Worm (Caenorhabditis elegans) whole organism, young adult: Measurements from ENCODE around the gene H01M10.1.

Source experiments
- B0019.2 ChIP-seq: fragments of 200-800 bp; sonication (Bioruptor generic); conservative IDR thresholded peaks from 2 replicates; pipeline ENCODE4 v1.3.6; 2022; ENCODE audit warnings: missing genetic modification reagents, missing genetic modification characterization, missing compliant biosample characterization
- F49E8.2 ChIP-seq: sonication (generic microtip); optimal IDR thresholded peaks from 3 replicates; lab custom pipeline; 2017; ENCODE audit warnings: missing genetic modification characterization, mild to moderate bottlenecking, missing compliant biosample characterization, antibody characterized with exemption, moderate library complexity; ENCODE audit not compliant: insufficient read depth
- ZK185.1 ChIP-seq: sonication (generic microtip); optimal IDR thresholded peaks from 2 replicates; lab custom pipeline; 2016; ENCODE audit warnings: mild to moderate bottlenecking, missing genetic modification characterization, missing compliant biosample characterization; ENCODE audit not compliant: poor library complexity, severe bottlenecking
- ama-1 ChIP-seq, 3 experiments: fragments of 150-350 bp in 1 of 3; sonication (generic microtip) in 2 of 3; optimal IDR thresholded peaks; 2 replicates each; lab custom pipeline; 2014 to 2018; ENCODE audit warnings: missing biosample characterization in 2 of 3, missing genetic modification characterization in 2 of 3, missing genetic modification reagents in 2 of 3
- athp-1 ChIP-seq: sonication (generic microtip); optimal IDR thresholded peaks from 2 replicates; lab custom pipeline; 2017; ENCODE audit warnings: mild to moderate bottlenecking, missing genetic modification characterization, missing compliant biosample characterization
- ceh-100 ChIP-seq: fragments of 200-800 bp; sonication (Bioruptor generic); IDR thresholded peaks from 2 replicates; pipeline ENCODE4 v1.3.6; 2022; ENCODE audit warnings: missing genetic modification reagents, missing genetic modification characterization, missing compliant biosample characterization
- ceh-40 ChIP-seq: fragments of 200-800 bp; sonication (Bioruptor generic); IDR thresholded peaks from 2 replicates; pipeline ENCODE4 v1.3.6; 2022; ENCODE audit warnings: missing genetic modification characterization, missing compliant biosample characterization
- chd-7 ChIP-seq: sonication (generic microtip); optimal IDR thresholded peaks from 2 replicates; lab custom pipeline; 2016; ENCODE audit warnings: mild to moderate bottlenecking, missing genetic modification characterization, moderate library complexity, missing compliant biosample characterization
- egl-18 ChIP-seq: fragments of 200-800 bp; sonication (Bioruptor generic); IDR thresholded peaks from 2 replicates; pipeline ENCODE4 v1.3.6; 2022; ENCODE audit warnings: missing genetic modification reagents, missing genetic modification characterization, missing compliant biosample characterization
- ets-4 ChIP-seq: fragments of 200-800 bp; sonication (Bioruptor generic); optimal IDR thresholded peaks from 2 replicates; lab custom pipeline; 2018; ENCODE audit warnings: mild to moderate bottlenecking, missing genetic modification characterization, missing compliant biosample characterization
- lin-54 ChIP-seq: fragments of 200-800 bp; sonication (Bioruptor generic); optimal IDR thresholded peaks from 2 replicates; lab custom pipeline; 2018; ENCODE audit warnings: mild to moderate bottlenecking, missing genetic modification characterization, missing compliant biosample characterization
- pha-4 ChIP-seq: fragments of 150-350 bp; sonication (generic microtip); optimal IDR thresholded peaks from 2 replicates; lab custom pipeline; 2014; ENCODE audit warnings: missing biosample characterization, missing genetic modification reagents, missing genetic modification characterization
- repo-1 ChIP-seq: sonication (generic microtip); optimal IDR thresholded peaks from 2 replicates; lab custom pipeline; 2017; ENCODE audit warnings: mild to moderate bottlenecking, missing genetic modification characterization, missing compliant biosample characterization
- unc-62 ChIP-seq: fragments of 150-350 bp; optimal IDR thresholded peaks from 2 replicates; lab custom pipeline; 2014; ENCODE audit warnings: missing biosample characterization, missing genetic modification reagents, missing genetic modification characterization

DNA sequence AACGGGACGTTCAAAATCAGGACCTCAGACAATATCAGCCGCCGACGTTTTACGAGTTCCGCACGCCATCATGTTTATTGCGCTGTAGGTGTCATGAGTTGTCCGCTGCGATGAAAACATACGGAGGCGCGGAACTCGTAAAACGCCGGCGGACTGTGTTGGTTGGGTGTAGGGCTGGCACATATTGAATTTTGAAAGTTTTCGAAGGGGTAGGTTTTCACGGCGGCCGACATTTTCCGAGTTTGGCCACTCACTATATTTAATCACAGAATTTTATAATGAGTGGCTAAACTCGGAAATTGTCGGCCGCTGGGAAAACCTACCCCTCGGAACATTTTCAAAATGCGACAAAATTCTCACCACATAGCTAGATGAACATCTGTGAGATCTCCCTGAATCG, 45.8 kb upstream of the H01M10.1 start:
- TF ChIP-seq egl-18 (GFP tag; lab: Robert Waterston, UW), result no peak
- no peak for TF ChIP-seq athp-1 (tag; lab: Kevin White, UChicago)
- no peak for TF ChIP-seq B0019.2 (GFP tag; lab: Robert Waterston, UW)
- TF ChIP-seq chd-7 (tag; lab: Kevin White, UChicago), result no peak
- no peak for TF ChIP-seq ets-4 (GFP tag; lab: Kevin White, UChicago)
- TF ChIP-seq lin-54, result no peak
- TF ChIP-seq F49E8.2, result no peak
- no peak for TF ChIP-seq ceh-40
- TF ChIP-seq pha-4 (tag; lab: Kevin White, UChicago), result no peak
- no peak for TF ChIP-seq ceh-100 (GFP tag; lab: Robert Waterston, UW)
- TF ChIP-seq ama-1 (optimal IDR thresholded peaks at IDR 0.05; lab: Kevin White, UChicago), result no peak
- no peak for TF ChIP-seq ama-1 (GFP tag; optimal IDR thresholded peaks at IDR 0.05; lab: Kevin White, UChicago)
- TF ChIP-seq ZK185.1, result no peak
- no peak for TF ChIP-seq repo-1 (tag; lab: Kevin White, UChicago)
- TF ChIP-seq unc-62, result no peak
